Worm (Caenorhabditis elegans): ENCODE results near the gene Y46E12BL.2.

Gene Y46E12BL.2

DNA sequence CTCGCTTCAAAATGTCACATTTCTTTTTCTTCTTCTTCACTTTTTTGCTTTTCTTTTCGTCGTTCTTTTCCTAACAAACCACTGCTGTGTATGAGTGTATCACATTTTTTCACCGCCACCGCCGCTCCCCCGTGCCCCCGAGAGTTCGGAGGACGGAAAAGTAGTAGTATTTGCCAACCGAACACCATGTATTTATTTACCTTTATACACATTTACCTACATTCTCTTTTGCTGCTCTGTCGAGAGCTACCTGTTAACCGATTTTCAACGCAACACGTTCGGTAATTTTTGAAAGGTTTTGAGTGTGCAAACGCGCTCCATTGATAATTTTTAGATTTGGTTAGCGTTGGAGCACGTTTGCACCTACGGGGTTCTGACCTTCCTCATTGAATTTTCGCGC lies 26.5 kb upstream of the Y46E12BL.2 start:
- TF ChIP-seq nhr-23 (tag; optimal IDR thresholded peaks at IDR 0.05): no peak
- TF ChIP-seq snpc-4 (tag; optimal IDR thresholded peaks at IDR 0.05): no peak
- no peak for TF ChIP-seq unc-62 (GFP tag; optimal IDR thresholded peaks at IDR 0.05)
- TF ChIP-seq F13H6.1 (tag; optimal IDR thresholded peaks at IDR 0.05): peak; percentile 0
- TF ChIP-seq crh-2 (tag; optimal IDR thresholded peaks at IDR 0.05): no peak
- TF ChIP-seq ztf-1 (GFP tag; conservative IDR thresholded peaks at IDR 0.05): no peak

DNA sequence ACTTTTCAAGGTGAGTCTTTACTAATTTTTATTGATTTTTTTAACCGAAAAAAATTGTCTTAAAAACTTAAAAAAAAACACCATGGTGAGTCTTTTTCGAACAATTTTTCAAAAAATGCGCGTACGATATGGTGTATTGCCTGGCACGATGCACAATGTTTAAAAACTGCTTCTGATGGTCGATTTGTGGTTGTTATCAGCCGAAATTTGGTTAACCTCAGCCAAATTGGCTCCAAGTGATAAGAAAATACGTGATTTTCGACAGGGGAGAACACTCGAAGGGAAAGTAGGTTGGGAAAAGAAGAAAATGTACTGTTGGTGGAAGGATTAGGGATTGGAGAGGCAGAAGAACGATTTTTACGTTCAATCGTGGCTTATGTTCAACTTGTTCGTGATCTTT lies 25.2 kb upstream of the Y46E12BL.2 start:
- TF ChIP-seq aly-2 (tag; optimal IDR thresholded peaks at IDR 0.05) (no peak), fos-1 (tag; optimal IDR thresholded peaks at IDR 0.05) (peak; percentile 38), sma-9 (GFP tag; optimal IDR thresholded peaks at IDR 0.05) (peak; percentile 31), sma-9 (tag; optimal IDR thresholded peaks at IDR 0.05) (no peak)

DNA sequence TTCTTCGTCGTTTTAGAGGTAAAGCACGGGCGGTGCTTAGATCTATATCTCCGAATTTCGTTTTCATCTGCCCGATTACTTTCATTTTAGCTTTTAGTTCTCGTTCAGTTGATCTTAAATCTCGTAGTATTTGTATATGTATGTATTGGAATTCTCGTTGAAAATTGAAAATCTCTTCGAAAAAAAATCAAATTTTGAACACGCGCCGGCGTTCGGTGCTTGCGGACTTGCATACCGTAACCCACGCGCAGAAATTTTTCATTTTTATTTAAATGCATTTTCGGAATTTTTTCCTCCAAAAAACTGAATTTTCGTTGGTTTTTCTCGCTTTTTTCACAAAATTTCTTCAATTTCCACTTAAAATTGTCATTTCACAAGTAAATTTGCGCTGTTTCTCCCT lies 24.6 kb upstream of the Y46E12BL.2 start:
- TF ChIP-seq ztf-4 (tag; optimal IDR thresholded peaks at IDR 0.05): no peak
- no peak for TF ChIP-seq unc-62 (GFP tag; optimal IDR thresholded peaks at IDR 0.05)
- TF ChIP-seq lsy-2 (tag; optimal IDR thresholded peaks at IDR 0.05): peak; percentile 53 to 91
- TF ChIP-seq ztf-1 (GFP tag; conservative IDR thresholded peaks at IDR 0.05): no peak
- no peak for TF ChIP-seq unc-39 (tag; optimal IDR thresholded peaks at IDR 0.05)
- TF ChIP-seq gmeb-1 (tag; optimal IDR thresholded peaks at IDR 0.05): peak; percentile 32
- no peak for TF ChIP-seq snpc-4 (tag; optimal IDR thresholded peaks at IDR 0.05)
- TF ChIP-seq ceh-16 (tag; optimal IDR thresholded peaks at IDR 0.05): no peak
- peak; percentile 2 for TF ChIP-seq ama-1 (optimal IDR thresholded peaks at IDR 0.05)
- TF ChIP-seq mbf-1 (tag; optimal IDR thresholded peaks at IDR 0.05): no peak

DNA sequence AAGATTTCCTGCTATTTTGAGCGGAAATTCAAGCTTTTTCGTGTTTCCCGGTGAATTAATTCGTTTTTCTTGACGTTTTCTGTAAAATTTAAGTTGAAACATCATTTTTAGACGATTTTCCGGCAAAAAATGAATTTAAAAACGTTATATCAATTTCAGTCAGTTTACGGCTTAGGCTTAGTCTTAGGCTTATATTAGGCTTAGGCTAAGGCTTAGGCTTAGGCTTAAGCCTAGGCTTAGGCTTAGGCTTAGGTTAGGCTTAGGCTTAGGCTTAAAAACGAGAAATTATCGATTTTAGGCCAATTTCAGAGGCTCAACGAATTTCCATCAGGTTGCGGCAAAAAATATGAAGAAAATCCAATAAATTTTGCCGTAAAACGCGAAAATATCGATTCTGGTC lies 23.9 kb upstream of the Y46E12BL.2 start:
- no peak for TF ChIP-seq nhr-21 (tag; optimal IDR thresholded peaks at IDR 0.05)
- TF ChIP-seq ztf-11 (tag; optimal IDR thresholded peaks at IDR 0.05): no peak
- TF ChIP-seq nhr-129 (tag; optimal IDR thresholded peaks at IDR 0.05): no peak
- TF ChIP-seq ztf-4 (tag; optimal IDR thresholded peaks at IDR 0.05): no peak
- no peak for TF ChIP-seq lin-13 (GFP tag; optimal IDR thresholded peaks at IDR 0.05)
- TF ChIP-seq peb-1 (tag; optimal IDR thresholded peaks at IDR 0.05): no peak
- TF ChIP-seq Y55F3AM.14 (GFP tag; optimal IDR thresholded peaks at IDR 0.05): no peak
- no peak for TF ChIP-seq sem-4 (tag; optimal IDR thresholded peaks at IDR 0.05)
- no peak for TF ChIP-seq lin-11 (tag; optimal IDR thresholded peaks at IDR 0.05)

DNA sequence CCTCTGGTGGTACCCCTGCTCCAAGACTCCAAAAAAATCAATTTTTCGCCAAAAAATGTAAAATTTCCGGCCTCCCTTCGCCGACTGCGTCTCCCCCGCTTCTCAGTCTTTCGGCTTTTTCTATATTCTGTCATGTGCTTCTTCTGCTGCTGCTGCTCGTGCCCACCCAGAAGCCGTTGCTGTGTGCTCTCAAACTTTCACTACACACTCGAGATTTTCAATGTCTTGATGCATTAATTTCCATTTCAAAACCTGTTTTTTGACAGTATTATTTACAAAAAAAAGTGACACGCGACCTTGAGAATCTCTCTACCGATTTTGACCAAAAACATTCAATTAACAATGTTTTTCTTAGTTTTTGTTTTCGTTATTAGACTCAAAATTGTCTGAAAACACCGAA lies 23.4 kb upstream of the Y46E12BL.2 start:
- TF ChIP-seq R02D3.7 (tag; optimal IDR thresholded peaks at IDR 0.05) (no peak), nhr-6 (tag; optimal IDR thresholded peaks at IDR 0.05) (no peak), lsy-2 (tag; optimal IDR thresholded peaks at IDR 0.05) (peak in 1 of 2 experiments; percentile 12), dmd-4 (tag; optimal IDR thresholded peaks at IDR 0.05) (no peak), ztf-11 (tag; optimal IDR thresholded peaks at IDR 0.05) (no peak), aly-2 (tag; optimal IDR thresholded peaks at IDR 0.05) (no peak), nhr-10 (tag; optimal IDR thresholded peaks at IDR 0.05) (no peak), sma-3 (GFP tag; optimal IDR thresholded peaks at IDR 0.05) (no peak), ama-1 (optimal IDR thresholded peaks at IDR 0.05) (no peak), sem-4 (tag; optimal IDR thresholded peaks at IDR 0.05) (no peak), mbf-1 (tag; optimal IDR thresholded peaks at IDR 0.05) (no peak), skn-1 (tag; optimal IDR thresholded peaks at IDR 0.05) (no peak), blmp-1 (tag; optimal IDR thresholded peaks at IDR 0.05; ENCODE audit: insufficient read depth) (peak; percentile 36), C34F6.9 (tag; optimal IDR thresholded peaks at IDR 0.05) (peak; percentile 32), nhr-21 (tag; optimal IDR thresholded peaks at IDR 0.05) (no peak), gmeb-1 (tag; optimal IDR thresholded peaks at IDR 0.05) (no peak), unc-55 (GFP tag; optimal IDR thresholded peaks at IDR 0.05) (peak; percentile 22), unc-39 (tag; optimal IDR thresholded peaks at IDR 0.05) (no peak), nhr-25 (tag; optimal IDR thresholded peaks at IDR 0.05) (no peak), nhr-23 (tag; optimal IDR thresholded peaks at IDR 0.05) (no peak)
